Worm (Caenorhabditis elegans) whole organism, L2 larva: Measurements from ENCODE around the gene mfsd-6.
A peak's percentile ranks its signal among the peaks of the same experiment; 100 is the strongest.

Source experiments
- F13H6.1 ChIP-seq: sonication (generic microtip); optimal IDR thresholded peaks from 2 replicates; lab custom pipeline; 2016; ENCODE audit warnings: missing genetic modification characterization, missing compliant biosample characterization
- Y55F3AM.14 ChIP-seq: fragments of 200-800 bp; sonication (Bioruptor generic); optimal IDR thresholded peaks from 2 replicates; lab custom pipeline; 2018; ENCODE audit warnings: mild to moderate bottlenecking, missing genetic modification characterization, missing compliant biosample characterization
- alr-1 ChIP-seq: fragments of 150-350 bp; optimal IDR thresholded peaks from 2 replicates; lab custom pipeline; 2014; ENCODE audit warnings: missing biosample characterization, missing genetic modification characterization
- aly-2 ChIP-seq: fragments of 150-350 bp; optimal IDR thresholded peaks from 2 replicates; lab custom pipeline; 2014; ENCODE audit warnings: missing biosample characterization, missing genetic modification characterization
- ama-1 ChIP-seq: fragments of 150-350 bp; optimal IDR thresholded peaks from 2 replicates; lab custom pipeline; 2018; ENCODE audit warnings: inconsistent platforms
- ceh-16 ChIP-seq: fragments of 150-350 bp; optimal IDR thresholded peaks from 2 replicates; lab custom pipeline; 2014; ENCODE audit warnings: missing biosample characterization, missing genetic modification characterization
- egl-27 ChIP-seq: sonication (generic microtip); optimal IDR thresholded peaks from 3 replicates; lab custom pipeline; 2017; ENCODE audit warnings: missing biosample characterization, missing genetic modification reagents, missing genetic modification characterization
- elt-1 ChIP-seq: fragments of 150-350 bp; optimal IDR thresholded peaks from 2 replicates; lab custom pipeline; 2014; ENCODE audit warnings: missing biosample characterization, missing genetic modification characterization
- elt-3 ChIP-seq: sonication (generic microtip); optimal IDR thresholded peaks from 2 replicates; lab custom pipeline; 2017; ENCODE audit warnings: missing biosample characterization, missing genetic modification characterization
- fos-1 ChIP-seq: fragments of 150-350 bp; optimal IDR thresholded peaks from 2 replicates; lab custom pipeline; 2014; ENCODE audit warnings: missing biosample characterization, missing genetic modification characterization
- gmeb-1 ChIP-seq: fragments of 150-350 bp; optimal IDR thresholded peaks from 2 replicates; lab custom pipeline; 2014; ENCODE audit warnings: missing biosample characterization, missing genetic modification characterization
- lin-13 ChIP-seq: fragments of 150-350 bp; optimal IDR thresholded peaks from 2 replicates; lab custom pipeline; 2014; ENCODE audit warnings: missing biosample characterization, missing genetic modification reagents, missing genetic modification characterization
- lsy-2 ChIP-seq, 2 experiments: fragments of 150-350 bp in 1 of 2; sonication (generic microtip) in 1 of 2; optimal IDR thresholded peaks; 2 replicates each; lab custom pipeline; 2014 to 2017; ENCODE audit warnings: missing biosample characterization in 2 of 2, missing genetic modification characterization in 2 of 2
- mab-5 ChIP-seq: fragments of 150-350 bp; optimal IDR thresholded peaks from 2 replicates; lab custom pipeline; 2014; ENCODE audit warnings: missing biosample characterization, missing genetic modification characterization
- nhr-10 ChIP-seq: sonication (generic microtip); optimal IDR thresholded peaks from 2 replicates; lab custom pipeline; 2017; ENCODE audit warnings: missing biosample characterization, missing genetic modification characterization
- nhr-11 ChIP-seq: fragments of 150-350 bp; optimal IDR thresholded peaks from 2 replicates; lab custom pipeline; 2014; ENCODE audit warnings: missing biosample characterization, missing genetic modification characterization
- nhr-12 ChIP-seq: fragments of 150-350 bp; optimal IDR thresholded peaks from 2 replicates; lab custom pipeline; 2014; ENCODE audit warnings: missing biosample characterization, missing genetic modification characterization
- nhr-129 ChIP-seq: fragments of 150-350 bp; optimal IDR thresholded peaks from 2 replicates; lab custom pipeline; 2014; ENCODE audit warnings: missing biosample characterization, missing genetic modification characterization
- nhr-25 ChIP-seq: fragments of 150-350 bp; sonication (generic microtip); optimal IDR thresholded peaks from 3 replicates; lab custom pipeline; 2014; ENCODE audit warnings: missing biosample characterization, missing genetic modification characterization
- nhr-6 ChIP-seq: fragments of 150-350 bp; optimal IDR thresholded peaks from 2 replicates; lab custom pipeline; 2014; ENCODE audit warnings: missing biosample characterization, missing genetic modification characterization
- nhr-77 ChIP-seq: fragments of 150-350 bp; optimal IDR thresholded peaks from 2 replicates; lab custom pipeline; 2014; ENCODE audit warnings: missing biosample characterization, missing genetic modification characterization
- sem-4 ChIP-seq: fragments of 150-350 bp; optimal IDR thresholded peaks from 2 replicates; lab custom pipeline; 2014; ENCODE audit warnings: missing biosample characterization, missing genetic modification reagents, missing genetic modification characterization
- sma-3 ChIP-seq: sonication (generic microtip); optimal IDR thresholded peaks from 2 replicates; lab custom pipeline; 2016; ENCODE audit warnings: missing genetic modification reagents, missing genetic modification characterization, missing compliant biosample characterization
- sma-9 ChIP-seq, 2 experiments: fragments of 150-350 bp in 1 of 2; sonication (generic microtip) in 1 of 2; optimal IDR thresholded peaks; 2 replicates each; lab custom pipeline; 2014 to 2016; ENCODE audit warnings: missing genetic modification characterization in 2 of 2, mild to moderate bottlenecking in 1 of 2, missing biosample characterization in 1 of 2, missing compliant biosample characterization in 1 of 2, missing genetic modification reagents in 1 of 2, moderate library complexity in 1 of 2
- snpc-4 ChIP-seq: fragments of 150-350 bp; optimal IDR thresholded peaks from 2 replicates; lab custom pipeline; 2014; ENCODE audit warnings: missing biosample characterization, missing genetic modification characterization
- unc-55 ChIP-seq: fragments of 150-350 bp; sonication (generic microtip); optimal IDR thresholded peaks from 3 replicates; lab custom pipeline; 2014; ENCODE audit warnings: missing biosample characterization, missing genetic modification reagents, missing genetic modification characterization
- unc-62 ChIP-seq: fragments of 150-350 bp; optimal IDR thresholded peaks from 2 replicates; lab custom pipeline; 2014; ENCODE audit warnings: missing biosample characterization, missing genetic modification reagents, missing genetic modification characterization
- zag-1 ChIP-seq: fragments of 150-350 bp; optimal IDR thresholded peaks from 2 replicates; lab custom pipeline; 2014; ENCODE audit warnings: missing biosample characterization, missing genetic modification characterization
- ztf-11 ChIP-seq: sonication (generic microtip); optimal IDR thresholded peaks from 2 replicates; lab custom pipeline; 2017; ENCODE audit warnings: missing biosample characterization, missing genetic modification characterization
- ztf-4 ChIP-seq: fragments of 150-350 bp; optimal IDR thresholded peaks from 2 replicates; lab custom pipeline; 2014; ENCODE audit warnings: missing biosample characterization, missing genetic modification characterization

The mfsd-6 gene

DNA sequence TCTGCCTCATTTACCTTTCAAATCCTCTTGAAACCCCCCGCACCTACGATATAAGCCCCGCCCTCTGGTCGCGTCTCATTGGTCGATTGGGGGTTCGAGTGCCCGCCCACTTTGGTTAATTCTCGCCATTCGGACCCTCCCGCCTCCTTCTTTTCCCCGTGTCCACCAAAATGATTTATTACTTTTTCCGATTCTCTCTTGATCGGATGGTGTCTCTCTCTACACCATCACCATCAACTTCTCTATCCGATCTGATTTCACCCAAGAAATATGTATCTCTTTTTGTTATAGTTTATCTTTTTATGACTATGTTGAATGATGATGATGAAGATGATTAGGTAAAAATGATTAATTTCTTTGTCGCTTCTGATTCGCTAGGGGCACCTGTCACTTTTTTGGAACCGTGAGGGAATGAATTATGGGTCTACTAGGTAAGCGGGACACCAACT is 24.5 kb downstream of the mfsd-6 start:
- peak; percentile 35 to 78 for TF ChIP-seq lsy-2 (tag; optimal IDR thresholded peaks at IDR 0.05; lab: Kevin White, UChicago)
- peak; percentile 64 for TF ChIP-seq unc-55 (GFP tag; lab: Kevin White, UChicago)
- peak; percentile 76 for TF ChIP-seq unc-62 (GFP tag; lab: Kevin White, UChicago)
- peak; percentile 76 for TF ChIP-seq ceh-16 (tag; lab: Kevin White, UChicago)
- no peak for TF ChIP-seq snpc-4 (tag; lab: Kevin White, UChicago)
- TF ChIP-seq Y55F3AM.14 (GFP tag; lab: Kevin White, UChicago), result peak; percentile 30
- peak; percentile 8 for TF ChIP-seq ztf-4
- TF ChIP-seq egl-27 (tag; lab: Kevin White, UChicago), result no peak
- peak; percentile 97 for TF ChIP-seq mab-5
- TF ChIP-seq sma-3 (GFP tag; lab: Kevin White, UChicago), result peak; percentile 10
- TF ChIP-seq sma-9 (GFP tag; optimal IDR thresholded peaks at IDR 0.05; lab: Kevin White, UChicago), result peak; percentile 14
- TF ChIP-seq sma-9 (tag; optimal IDR thresholded peaks at IDR 0.05; lab: Kevin White, UChicago), result no peak
- TF ChIP-seq nhr-25 (tag; lab: Kevin White, UChicago), result peak; percentile 15
- no peak for TF ChIP-seq elt-3 (tag; lab: Kevin White, UChicago)

- TF ChIP-seq aly-2 (tag; lab: Kevin White, UChicago) (no peak), ama-1 (lab: Kevin White, UChicago) (no peak), unc-55 (GFP tag; lab: Kevin White, UChicago) (no peak), ztf-11 (no peak), sma-3 (GFP tag; lab: Kevin White, UChicago) (no peak), nhr-6 (no peak), fos-1 (tag; lab: Kevin White, UChicago) (no peak), alr-1 (no peak), zag-1 (tag; lab: Kevin White, UChicago) (no peak), gmeb-1 (tag; lab: Kevin White, UChicago) (no peak), nhr-10 (tag; lab: Kevin White, UChicago) (no peak), lsy-2 (tag; optimal IDR thresholded peaks at IDR 0.05; lab: Kevin White, UChicago) (no peak), ceh-16 (tag; lab: Kevin White, UChicago) (no peak), nhr-11 (tag; lab: Kevin White, UChicago) (no peak), elt-3 (tag; lab: Kevin White, UChicago) (no peak)
Measured at ce11 chrIII:7553693-7554226, 25.5 kb downstream of the mfsd-6 start.

DNA sequence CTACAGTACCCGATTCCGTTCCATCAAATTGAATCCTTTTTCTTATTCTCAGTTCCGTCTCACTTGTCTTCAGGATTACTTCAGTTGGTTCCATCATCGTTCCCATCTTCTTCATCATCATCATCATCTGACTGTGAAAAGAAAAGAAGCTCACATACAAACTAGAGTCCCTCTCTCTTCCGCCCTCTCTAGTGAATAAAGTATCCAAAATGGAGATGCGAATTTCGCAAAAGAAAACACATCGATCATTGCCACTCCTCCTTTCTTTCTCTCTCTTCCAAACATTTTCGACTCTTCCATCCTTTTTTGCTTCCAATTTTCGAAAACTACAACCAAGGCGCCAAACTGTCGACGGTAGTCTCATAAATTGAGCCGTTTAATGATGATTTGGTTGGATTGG is 26.4 kb downstream of the mfsd-6 start:
- no peak for TF ChIP-seq sma-9 (GFP tag; optimal IDR thresholded peaks at IDR 0.05; lab: Kevin White, UChicago)
- no peak for TF ChIP-seq sma-9 (tag; optimal IDR thresholded peaks at IDR 0.05; lab: Kevin White, UChicago)
- TF ChIP-seq mab-5, result peak; percentile 69
- peak; percentile 10 to 54 for TF ChIP-seq lsy-2 (tag; optimal IDR thresholded peaks at IDR 0.05; lab: Kevin White, UChicago)
- peak; percentile 81 for TF ChIP-seq unc-55 (GFP tag; lab: Kevin White, UChicago)

ce11 chrIII:7550979-7551378 is 28.2 kb downstream of the mfsd-6 start:
- TF ChIP-seq lsy-2 (tag; optimal IDR thresholded peaks at IDR 0.05; lab: Kevin White, UChicago), result peak in 1 of 2 experiments; percentile 15
- peak; percentile 94 for TF ChIP-seq ceh-16 (tag; lab: Kevin White, UChicago)
- no peak for TF ChIP-seq mab-5

DNA sequence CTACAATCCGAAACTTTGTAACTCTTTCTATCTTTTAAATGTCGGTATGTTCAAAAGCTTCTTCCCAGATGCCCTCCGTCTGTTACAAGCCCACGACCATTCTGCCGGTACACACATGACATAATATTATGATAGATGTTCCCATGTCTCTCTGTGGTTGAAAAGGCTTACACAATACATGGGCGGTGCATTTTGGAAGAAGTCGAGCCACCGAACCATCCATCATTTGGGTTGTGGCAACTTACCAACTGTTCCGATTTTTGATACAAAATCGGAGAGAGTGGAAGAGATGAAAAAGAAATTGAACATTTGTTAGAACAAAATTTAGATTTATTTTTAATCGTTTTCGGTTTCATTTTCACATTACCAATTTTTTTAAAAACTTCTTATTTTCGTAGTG is 30.2 kb downstream of the mfsd-6 start:
- TF ChIP-seq sem-4 (tag; lab: Kevin White, UChicago) (peak; percentile 1), mab-5 (peak; percentile 74), sma-9 (GFP tag; optimal IDR thresholded peaks at IDR 0.05; lab: Kevin White, UChicago) (no peak), sma-9 (tag; optimal IDR thresholded peaks at IDR 0.05; lab: Kevin White, UChicago) (no peak), unc-55 (GFP tag; lab: Kevin White, UChicago) (peak; percentile 12), sma-3 (GFP tag; lab: Kevin White, UChicago) (no peak), lsy-2 (tag; optimal IDR thresholded peaks at IDR 0.05; lab: Kevin White, UChicago) (peak in 1 of 2 experiments; percentile 44), F13H6.1 (tag; lab: Kevin White, UChicago) (peak; percentile 50)

DNA sequence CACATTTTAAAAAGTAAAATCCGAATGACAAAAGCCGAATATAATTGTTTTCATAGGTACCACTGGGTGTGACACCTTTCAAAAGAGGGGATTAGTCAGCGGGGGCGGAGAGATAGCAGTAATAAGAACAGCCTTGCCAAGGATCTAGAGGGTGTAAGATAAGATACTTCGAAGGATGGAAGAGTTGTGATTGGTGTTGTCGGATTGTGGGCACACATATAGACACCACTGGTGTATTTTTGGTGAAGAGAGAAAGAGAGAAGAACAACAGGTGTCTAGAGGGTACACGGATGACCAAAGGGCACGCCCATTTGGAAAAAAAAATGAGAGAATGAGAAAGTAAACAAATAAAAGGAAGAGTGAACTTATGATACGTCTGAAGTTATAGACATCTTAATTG is 34.0 kb downstream of the mfsd-6 start:
- TF ChIP-seq sma-9 (GFP tag; optimal IDR thresholded peaks at IDR 0.05; lab: Kevin White, UChicago), result no peak
- TF ChIP-seq sma-9 (tag; optimal IDR thresholded peaks at IDR 0.05; lab: Kevin White, UChicago), result no peak
- TF ChIP-seq ama-1 (lab: Kevin White, UChicago), result no peak
- no peak for TF ChIP-seq unc-62 (GFP tag; lab: Kevin White, UChicago)
- no peak for TF ChIP-seq mab-5
- TF ChIP-seq sem-4 (tag; lab: Kevin White, UChicago), result no peak
- TF ChIP-seq nhr-12 (tag; lab: Kevin White, UChicago), result no peak
- no peak for TF ChIP-seq Y55F3AM.14 (GFP tag; lab: Kevin White, UChicago)
- TF ChIP-seq egl-27 (tag; lab: Kevin White, UChicago), result no peak
- TF ChIP-seq elt-1 (tag; lab: Kevin White, UChicago), result no peak
- TF ChIP-seq F13H6.1 (tag; lab: Kevin White, UChicago), result no peak
- no peak for TF ChIP-seq lin-13 (GFP tag; lab: Kevin White, UChicago)
- TF ChIP-seq nhr-25 (tag; lab: Kevin White, UChicago), result no peak
- no peak for TF ChIP-seq nhr-129 (tag; lab: Kevin White, UChicago)
- no peak for TF ChIP-seq nhr-77 (tag; lab: Kevin White, UChicago)
- no peak for TF ChIP-seq fos-1 (tag; lab: Kevin White, UChicago)
- no peak for TF ChIP-seq zag-1 (tag; lab: Kevin White, UChicago)
- TF ChIP-seq, all 48 proteins: peak for 0
